Fruit fly (Drosophila melanogaster) whole organism, wandering third instar larva: ENCODE data around the gene CG4467.

Experiments used
- Abd-B ChIP-seq: fragments of >200 bp; optimal IDR thresholded peaks from 2 replicates; lab custom pipeline; 2017; ENCODE audit warnings: missing biosample characterization, missing genetic modification characterization
- CG32264 ChIP-seq: fragments of 200-800 bp; sonication (Bioruptor generic); optimal IDR thresholded peaks from 2 replicates; lab custom pipeline; 2016; ENCODE audit warnings: missing biosample characterization, missing genetic modification characterization
- CG9705 ChIP-seq: fragments of 200-800 bp; sonication (Bioruptor generic); optimal IDR thresholded peaks from 2 replicates; lab custom pipeline; 2018; ENCODE audit warnings: missing biosample characterization, mild to moderate bottlenecking, missing genetic modification characterization
- CrebA ChIP-seq: fragments of 200-800 bp; sonication (Bioruptor generic); optimal IDR thresholded peaks from 2 replicates; lab custom pipeline; 2016; ENCODE audit warnings: missing biosample characterization, mild to moderate bottlenecking, missing genetic modification characterization, borderline replicate concordance
- Dfd ChIP-seq: fragments of >200 bp; optimal IDR thresholded peaks from 2 replicates; lab custom pipeline; 2017; ENCODE audit warnings: missing biosample characterization, missing genetic modification characterization
- Dif ChIP-seq: fragments of 200-275, 200-300 bp; sonication (Bioruptor generic); optimal IDR thresholded peaks from 2 replicates; lab custom pipeline; 2018; ENCODE audit warnings: missing biosample characterization, missing genetic modification characterization; ENCODE audit not compliant: partially characterized antibody
- GATAd ChIP-seq: sonication (Bioruptor generic); optimal IDR thresholded peaks from 2 replicates; lab custom pipeline; 2016; ENCODE audit warnings: missing biosample characterization, missing genetic modification characterization
- HLH106 ChIP-seq: fragments of 200-800 bp; optimal IDR thresholded peaks from 3 replicates; lab custom pipeline; 2019; ENCODE audit warnings: missing biosample characterization, mild to moderate bottlenecking, missing genetic modification characterization, moderate library complexity
- Hr78 ChIP-seq: fragments of >200 bp; optimal IDR thresholded peaks from 2 replicates; lab custom pipeline; 2017; ENCODE audit warnings: missing biosample characterization, missing genetic modification characterization
- Hr83 ChIP-seq: fragments of 200-300 bp; sonication (Bioruptor generic); optimal IDR thresholded peaks from 2 replicates; lab custom pipeline; 2016; ENCODE audit warnings: missing biosample characterization, mild to moderate bottlenecking, missing genetic modification characterization, moderate library complexity; ENCODE audit not compliant: poor library complexity, severe bottlenecking
- Myc ChIP-seq: fragments of >200 bp; optimal IDR thresholded peaks from 2 replicates; lab custom pipeline; 2017
- N ChIP-seq: fragments of >200 bp; optimal IDR thresholded peaks from 2 replicates; lab custom pipeline; 2018; ENCODE audit warnings: missing biosample characterization, missing external identifiers, missing genetic modification characterization
- Rel ChIP-seq, 2 experiments: fragments of 200-800 bp; sonication (Bioruptor generic) in 1 of 2; optimal IDR thresholded peaks; 2 replicates in 1 of 2; 3 replicates in 1 of 2; lab custom pipeline; 2016 to 2019; ENCODE audit warnings: mild to moderate bottlenecking in 2 of 2, missing biosample characterization in 2 of 2, missing genetic modification characterization in 2 of 2, moderate library complexity in 1 of 2
- Sp1 ChIP-seq: fragments of 200-800 bp; sonication (Bioruptor generic); optimal IDR thresholded peaks from 3 replicates; lab custom pipeline; 2019; ENCODE audit warnings: missing biosample characterization, mild to moderate bottlenecking, missing genetic modification characterization, moderate library complexity
- Vsx2 ChIP-seq: fragments of 200-300, 225-300 bp; sonication (Bioruptor generic); optimal IDR thresholded peaks from 2 replicates; lab custom pipeline; 2018; ENCODE audit warnings: missing biosample characterization, missing genetic modification characterization; ENCODE audit not compliant: partially characterized antibody
- br ChIP-seq: fragments of 200-800 bp; sonication (Bioruptor generic); optimal IDR thresholded peaks from 2 replicates; lab custom pipeline; 2016; ENCODE audit warnings: missing biosample characterization, missing genetic modification characterization
- brk ChIP-seq: fragments of 200-800 bp; sonication (Bioruptor generic); optimal IDR thresholded peaks from 2 replicates; lab custom pipeline; 2016; ENCODE audit warnings: missing biosample characterization, mild to moderate bottlenecking, missing genetic modification characterization
- dl ChIP-seq, 2 experiments: fragments of 175-275, 200-275 bp in 1 of 2; fragments of 200-275 bp in 1 of 2; sonication (Bioruptor generic); optimal IDR thresholded peaks; lab custom pipeline; 2018; ENCODE audit warnings: mild to moderate bottlenecking in 2 of 2, missing biosample characterization in 2 of 2, missing genetic modification characterization in 2 of 2, moderate library complexity in 2 of 2; ENCODE audit not compliant: partially characterized antibody in 2 of 2, insufficient read depth in 1 of 2
- dsf ChIP-seq: sonication (Bioruptor generic); optimal IDR thresholded peaks from 2 replicates; lab custom pipeline; 2016; ENCODE audit warnings: missing biosample characterization, missing genetic modification characterization, borderline replicate concordance
- ey ChIP-seq: fragments of 200-800 bp; sonication (Bioruptor generic); optimal IDR thresholded peaks from 2 replicates; lab custom pipeline; 2016; ENCODE audit warnings: missing biosample characterization, missing genetic modification characterization
- foxo ChIP-seq, 2 experiments: fragments of 200-800 bp; sonication (Bioruptor generic); optimal IDR thresholded peaks; 2 replicates in 1 of 2; 3 replicates in 1 of 2; lab custom pipeline; 2016 to 2017; ENCODE audit warnings: missing biosample characterization in 2 of 2, missing genetic modification characterization in 2 of 2
- fru ChIP-seq: fragments of 200-800 bp; sonication (Bioruptor generic); optimal IDR thresholded peaks from 3 replicates; lab custom pipeline; 2016; ENCODE audit warnings: missing biosample characterization, mild to moderate bottlenecking, missing genetic modification characterization
- h ChIP-seq: fragments of 200-800 bp; sonication (Bioruptor generic); optimal IDR thresholded peaks from 3 replicates; lab custom pipeline; 2016; ENCODE audit warnings: missing biosample characterization, mild to moderate bottlenecking, missing genetic modification characterization
- jim ChIP-seq: fragments of 175-275, 200-325 bp; sonication (Bioruptor generic); optimal IDR thresholded peaks from 2 replicates; lab custom pipeline; 2016; ENCODE audit warnings: missing biosample characterization, mild to moderate bottlenecking, missing genetic modification characterization
- lola ChIP-seq: fragments of >200 bp; optimal IDR thresholded peaks from 2 replicates; lab custom pipeline; 2017; ENCODE audit warnings: missing biosample characterization, missing genetic modification characterization
- pan ChIP-seq: fragments of >200 bp; optimal IDR thresholded peaks from 2 replicates; lab custom pipeline; 2017
- psq ChIP-seq: fragments of 200-800 bp; sonication (Bioruptor generic); optimal IDR thresholded peaks from 3 replicates; lab custom pipeline; 2017; ENCODE audit warnings: missing biosample characterization, mild to moderate bottlenecking, missing genetic modification characterization, moderate library complexity
- rgr ChIP-seq: fragments of 200-800 bp; sonication (Bioruptor generic); optimal IDR thresholded peaks from 3 replicates; lab custom pipeline; 2016; ENCODE audit warnings: missing biosample characterization, mild to moderate bottlenecking, missing genetic modification characterization
- sage ChIP-seq: fragments of 200-800 bp; sonication (Bioruptor generic); optimal IDR thresholded peaks from 2 replicates; lab custom pipeline; 2016; ENCODE audit warnings: missing biosample characterization, mild to moderate bottlenecking, missing genetic modification characterization
- tai ChIP-seq: sonication (Bioruptor generic); optimal IDR thresholded peaks from 2 replicates; lab custom pipeline; 2016; ENCODE audit warnings: missing biosample characterization, missing genetic modification characterization
- woc ChIP-seq: sonication (Bioruptor generic); optimal IDR thresholded peaks from 2 replicates; lab custom pipeline; 2016; ENCODE audit warnings: missing biosample characterization, mild to moderate bottlenecking, missing genetic modification characterization

CG4467 gene

DNA sequence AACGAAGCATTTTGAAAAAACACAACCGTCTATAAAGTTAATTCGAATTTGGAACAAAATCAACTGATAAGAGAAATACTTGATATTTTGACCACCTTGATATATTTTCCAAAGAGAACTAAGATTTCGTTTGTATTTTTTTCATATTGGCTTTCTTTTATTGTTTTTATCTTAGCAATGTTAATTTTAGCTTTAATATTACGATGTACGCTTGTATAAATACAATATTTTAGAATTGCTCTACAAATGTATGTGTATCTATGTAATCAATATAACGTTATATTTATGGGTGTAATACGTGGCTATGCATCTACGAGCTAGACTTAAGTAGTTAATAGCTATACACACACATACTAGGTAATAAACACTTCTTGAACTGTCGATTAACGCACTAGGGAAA, 41.4 kb upstream of the CG4467 start, which contains the start of gene bb8:
bb8 (minus strand) TSS at position 101 of the 400 bp plus-strand sequence.
- no peak for TF ChIP-seq Abd-B (GFP tag; lab: Kevin White, UChicago)
- no peak for TF ChIP-seq ey (GFP tag; lab: Kevin White, UChicago)
- TF ChIP-seq dsf = no peak
- TF ChIP-seq psq (GFP tag; lab: Kevin White, UChicago) = no peak
- no peak for TF ChIP-seq brk (GFP tag; lab: Kevin White, UChicago)
- no peak for TF ChIP-seq h (GFP tag; lab: Kevin White, UChicago)
- no peak for TF ChIP-seq CG32264 (GFP tag; lab: Kevin White, UChicago)
- TF ChIP-seq woc = no peak
- TF ChIP-seq tai (GFP tag; lab: Kevin White, UChicago) = no peak
- no peak for TF ChIP-seq sage (GFP tag; lab: Kevin White, UChicago)

DNA sequence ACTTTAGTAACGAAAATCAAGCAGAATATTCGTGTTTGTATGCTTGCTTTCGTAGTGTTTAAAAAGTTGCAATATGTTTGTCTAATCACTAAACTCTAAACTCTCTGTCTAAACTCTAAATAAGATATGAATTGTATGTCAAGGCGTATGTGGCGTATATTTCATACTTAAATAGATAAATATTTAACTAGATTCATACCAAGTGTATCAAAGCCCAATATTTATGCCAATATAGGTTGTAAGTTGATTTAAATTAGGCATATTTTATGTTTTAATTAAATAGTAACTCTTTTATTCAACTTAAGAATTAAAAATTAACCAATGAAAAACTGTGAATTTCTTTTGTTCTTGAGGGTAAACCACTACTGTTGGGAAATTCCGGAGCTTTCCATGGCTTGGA, 39.2 kb upstream of the CG4467 start, which contains the start of gene wam:
wam (minus strand) TSS at position 101 of the 400 bp plus-strand sequence.
- TF ChIP-seq dl (GFP tag; optimal IDR thresholded peaks at IDR 0.05; lab: Kevin White, UChicago; ENCODE audit: insufficient read depth in 1 of 2, partially characterized antibody in 2 of 2) (no peak), Dif (GFP tag; lab: Kevin White, UChicago) (no peak), lola (GFP tag; lab: Kevin White, UChicago) (no peak), Sp1 (GFP tag; lab: Kevin White, UChicago) (no peak), fru (GFP tag; lab: Kevin White, UChicago) (no peak)

DNA sequence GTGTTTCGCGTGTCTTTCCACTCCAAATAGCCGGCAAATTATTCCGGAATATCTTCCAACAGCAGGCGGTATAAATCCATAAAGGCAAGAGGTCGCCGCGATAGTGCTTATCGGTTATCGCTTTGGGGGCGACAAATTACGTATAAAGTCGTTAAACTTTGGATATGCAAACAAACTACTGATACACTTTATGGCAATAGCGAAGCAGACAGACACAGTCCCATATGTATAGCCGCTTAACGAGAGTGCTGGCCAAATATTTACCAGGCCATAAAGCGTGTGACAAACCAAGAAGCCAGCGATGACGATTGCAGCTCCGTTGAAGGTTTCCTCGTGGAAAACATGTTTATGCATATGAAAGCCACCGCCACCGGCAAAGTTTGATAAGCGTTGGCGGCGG, 35.6 kb upstream of the CG4467 start:
- TF ChIP-seq brk (GFP tag; lab: Kevin White, UChicago) (no peak), dsf (no peak), CG32264 (GFP tag; lab: Kevin White, UChicago) (no peak), woc (no peak), Vsx2 (GFP tag; lab: Kevin White, UChicago) (no peak), Hr83 (GFP tag; lab: Kevin White, UChicago) (no peak), Myc (no peak), sage (GFP tag; lab: Kevin White, UChicago) (no peak), Dfd (GFP tag; lab: Kevin White, UChicago) (no peak), fru (GFP tag; lab: Kevin White, UChicago) (no peak), N (GFP tag; lab: Kevin White, UChicago) (no peak), tai (GFP tag; lab: Kevin White, UChicago) (no peak), psq (GFP tag; lab: Kevin White, UChicago) (no peak), CrebA (GFP tag; lab: Kevin White, UChicago) (no peak), h (GFP tag; lab: Kevin White, UChicago) (no peak), Hr78 (GFP tag; lab: Kevin White, UChicago) (no peak), rgr (GFP tag; lab: Kevin White, UChicago) (no peak), ey (GFP tag; lab: Kevin White, UChicago) (no peak), GATAd (GFP tag; lab: Kevin White, UChicago) (no peak), jim (GFP tag; lab: Kevin White, UChicago) (no peak)

DNA sequence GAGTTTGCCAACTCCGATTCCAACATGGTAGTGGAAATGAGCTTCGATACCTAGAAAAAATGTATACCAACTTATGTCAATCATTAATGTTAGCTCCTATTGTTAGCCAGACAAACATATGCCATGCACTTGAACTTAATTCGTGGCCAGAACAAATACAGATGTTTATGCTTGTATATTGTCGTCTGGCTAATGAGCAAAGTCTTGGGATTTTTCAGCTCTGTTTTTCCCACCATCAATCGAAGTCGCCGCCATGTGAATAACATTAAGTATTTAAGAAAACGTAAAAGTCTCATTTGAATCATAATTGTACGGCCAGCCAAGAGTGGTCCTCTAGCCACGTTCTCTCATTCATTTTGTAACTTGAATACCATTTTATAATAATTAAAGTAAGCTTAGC, 35.0 kb upstream of the CG4467 start, which contains the start of gene CG6763:
CG6763 (plus strand) TSS at position 301 of the 400 bp plus-strand sequence.
- no peak for TF ChIP-seq CG9705 (GFP tag; lab: Kevin White, UChicago)
- TF ChIP-seq CrebA (GFP tag; lab: Kevin White, UChicago) = no peak
- TF ChIP-seq pan (lab: Kevin White, UChicago) = no peak
- no peak for TF ChIP-seq Rel (GFP tag; optimal IDR thresholded peaks at IDR 0.05; lab: Kevin White, UChicago)
- no peak for TF ChIP-seq Rel (tag; optimal IDR thresholded peaks at IDR 0.05; lab: Kevin White, UChicago)
- TF ChIP-seq N (GFP tag; lab: Kevin White, UChicago) = no peak
- TF ChIP-seq psq (GFP tag; lab: Kevin White, UChicago) = no peak
- no peak for TF ChIP-seq br (GFP tag; lab: Kevin White, UChicago)
- no peak for TF ChIP-seq woc
- TF ChIP-seq Abd-B (GFP tag; lab: Kevin White, UChicago) = no peak
- no peak for TF ChIP-seq Myc
- TF ChIP-seq foxo (GFP tag; optimal IDR thresholded peaks at IDR 0.05; lab: Kevin White, UChicago) = no peak
- TF ChIP-seq sage (GFP tag; lab: Kevin White, UChicago) = no peak
- no peak for TF ChIP-seq dsf
- no peak for TF ChIP-seq brk (GFP tag; lab: Kevin White, UChicago)
- TF ChIP-seq CG32264 (GFP tag; lab: Kevin White, UChicago) = no peak
- TF ChIP-seq rgr (GFP tag; lab: Kevin White, UChicago) = no peak
- no peak for TF ChIP-seq Sp1 (GFP tag; lab: Kevin White, UChicago)
- TF ChIP-seq Vsx2 (GFP tag; lab: Kevin White, UChicago) = no peak
- TF ChIP-seq lola (GFP tag; lab: Kevin White, UChicago) = no peak
- no peak for TF ChIP-seq HLH106
